Worm (Caenorhabditis elegans) whole organism, L4 larva: ENCODE measurements around the gene AH10.2.

Experiments
- D1046.2 ChIP-seq: fragments of 200-800 bp; sonication (Bioruptor generic); IDR thresholded peaks from 2 replicates; pipeline ENCODE4 v1.3.6; 2022; ENCODE audit warnings: missing genetic modification characterization, missing compliant biosample characterization
- F37D6.2 ChIP-seq: sonication (generic microtip); optimal IDR thresholded peaks from 2 replicates; lab custom pipeline; 2016; ENCODE audit warnings: mild to moderate bottlenecking, missing genetic modification characterization, missing compliant biosample characterization
- R02D3.7 ChIP-seq: fragments of 150-350 bp; sonication (generic microtip); optimal IDR thresholded peaks from 3 replicates; lab custom pipeline; 2014; ENCODE audit warnings: missing biosample characterization, missing genetic modification characterization
- T26A8.4 ChIP-seq: fragments of 200-800 bp; sonication (Bioruptor generic); IDR thresholded peaks from 2 replicates; pipeline ENCODE4 v1.3.6; 2022; ENCODE audit warnings: missing genetic modification characterization, missing compliant biosample characterization
- Y105C5A.15 ChIP-seq: fragments of 200-800 bp; sonication (Bioruptor generic); IDR thresholded peaks from 2 replicates; pipeline ENCODE4 v1.3.6; 2022; ENCODE audit warnings: missing genetic modification characterization, missing compliant biosample characterization
- Y48G9A.11 ChIP-seq: fragments of 200-800 bp; sonication (Bioruptor generic); IDR thresholded peaks from 2 replicates; pipeline ENCODE4 v1.3.6; 2022; ENCODE audit warnings: missing genetic modification reagents, missing genetic modification characterization, missing compliant biosample characterization
- Y5F2A.4 ChIP-seq: fragments of 200-800 bp; sonication (Bioruptor generic); optimal IDR thresholded peaks from 2 replicates; lab custom pipeline; 2018; ENCODE audit warnings: mild to moderate bottlenecking, missing genetic modification characterization, missing compliant biosample characterization
- ZK337.2 ChIP-seq: fragments of 200-800 bp; sonication (Bioruptor generic); IDR thresholded peaks from 2 replicates; pipeline ENCODE4 v1.3.6; 2022; ENCODE audit warnings: missing genetic modification reagents, missing genetic modification characterization, missing compliant biosample characterization
- aha-1 ChIP-seq: fragments of 150-350 bp; peaks from one replicate; lab custom pipeline; 2014; ENCODE audit warnings: missing biosample characterization, missing genetic modification characterization
- aly-2 ChIP-seq: sonication (generic microtip); optimal IDR thresholded peaks from 2 replicates; lab custom pipeline; 2018; ENCODE audit warnings: missing biosample characterization, missing genetic modification characterization
- ceh-28 ChIP-seq: fragments of 150-350 bp; optimal IDR thresholded peaks from 2 replicates; lab custom pipeline; 2014; ENCODE audit warnings: missing biosample characterization, missing genetic modification reagents, missing genetic modification characterization
- ceh-82 ChIP-seq: sonication (generic microtip); optimal IDR thresholded peaks from 2 replicates; lab custom pipeline; 2017; ENCODE audit warnings: missing biosample characterization, missing genetic modification characterization
- daf-16 ChIP-seq, 3 experiments: sonication (generic microtip); optimal IDR thresholded peaks; 2 replicates each; lab custom pipeline; 2016 to 2017; ENCODE audit warnings: missing genetic modification characterization in 3 of 3, missing genetic modification reagents in 3 of 3, mild to moderate bottlenecking in 2 of 3, missing compliant biosample characterization in 2 of 3, missing biosample characterization in 1 of 3, moderate library complexity in 1 of 3
- dmd-6 ChIP-seq: fragments of 200-800 bp; sonication (Bioruptor generic); IDR thresholded peaks from 2 replicates; pipeline ENCODE4 v1.3.6; 2022; ENCODE audit warnings: missing genetic modification reagents, missing genetic modification characterization, missing compliant biosample characterization
- dpl-1 ChIP-seq: fragments of 150-350 bp; optimal IDR thresholded peaks from 2 replicates; lab custom pipeline; 2014; ENCODE audit warnings: missing biosample characterization, missing genetic modification reagents, missing genetic modification characterization
- dve-1 ChIP-seq: sonication (generic microtip); optimal IDR thresholded peaks from 2 replicates; lab custom pipeline; 2017; ENCODE audit warnings: antibody characterized with exemption, mild to moderate bottlenecking, missing genetic modification characterization, missing compliant biosample characterization; ENCODE audit not compliant: insufficient read depth
- egl-27 ChIP-seq: sonication (generic microtip); optimal IDR thresholded peaks from 3 replicates; lab custom pipeline; 2017; ENCODE audit warnings: missing biosample characterization, missing genetic modification reagents, missing genetic modification characterization
- egl-43 ChIP-seq: fragments of 200-800 bp; sonication (Bioruptor generic); IDR thresholded peaks from 2 replicates; pipeline ENCODE4 v1.3.6; 2022; ENCODE audit warnings: missing genetic modification reagents, missing genetic modification characterization, missing compliant biosample characterization
- fos-1 ChIP-seq: fragments of 150-350 bp; optimal IDR thresholded peaks from 2 replicates; lab custom pipeline; 2014; ENCODE audit warnings: missing biosample characterization, missing genetic modification characterization
- gei-8 ChIP-seq: fragments of 200-800 bp; sonication (Bioruptor generic); optimal IDR thresholded peaks from 2 replicates; lab custom pipeline; 2018; ENCODE audit warnings: mild to moderate bottlenecking, missing genetic modification characterization, missing compliant biosample characterization
- hlh-11 ChIP-seq: fragments of 200-800 bp; sonication (Bioruptor generic); optimal IDR thresholded peaks from 2 replicates; lab custom pipeline; 2018; ENCODE audit warnings: mild to moderate bottlenecking, missing genetic modification characterization, missing compliant biosample characterization
- hmg-1.1 ChIP-seq: fragments of 200-800 bp; sonication (Bioruptor generic); IDR thresholded peaks from 2 replicates; pipeline ENCODE4 v1.3.6; 2022; ENCODE audit warnings: missing genetic modification reagents, missing genetic modification characterization, missing compliant biosample characterization
- jun-1 ChIP-seq: fragments of 150-350 bp; optimal IDR thresholded peaks from 2 replicates; lab custom pipeline; 2014; ENCODE audit warnings: missing biosample characterization, missing genetic modification reagents, missing genetic modification characterization
- lim-7 ChIP-seq: fragments of 200-800 bp; sonication (Bioruptor generic); IDR thresholded peaks from 2 replicates; pipeline ENCODE4 v1.3.6; 2022; ENCODE audit warnings: missing genetic modification characterization, missing compliant biosample characterization
- madf-9 ChIP-seq: fragments of 200-800 bp; sonication (Bioruptor generic); conservative IDR thresholded peaks from 2 replicates; pipeline ENCODE4 v1.3.6; 2022; ENCODE audit warnings: missing genetic modification reagents, missing genetic modification characterization, missing compliant biosample characterization
- mdl-1 ChIP-seq, 2 experiments: fragments of 150-350 bp in 1 of 2; sonication (generic microtip) in 1 of 2; optimal IDR thresholded peaks; 2 replicates each; lab custom pipeline; 2014 to 2017; ENCODE audit warnings: missing biosample characterization in 2 of 2, missing genetic modification characterization in 2 of 2
- mxl-3 ChIP-seq: fragments of 200-800 bp; sonication (Bioruptor generic); optimal IDR thresholded peaks from 2 replicates; lab custom pipeline; 2018; ENCODE audit warnings: mild to moderate bottlenecking, missing genetic modification characterization, missing compliant biosample characterization
- nhr-28 ChIP-seq: fragments of 150-350 bp; optimal IDR thresholded peaks from 2 replicates; lab custom pipeline; 2014; ENCODE audit warnings: missing biosample characterization, missing genetic modification characterization
- pqm-1 ChIP-seq: sonication (generic microtip); optimal IDR thresholded peaks from 2 replicates; lab custom pipeline; 2017; ENCODE audit warnings: missing biosample characterization, missing genetic modification characterization
- sdz-12 ChIP-seq: fragments of 200-800 bp; sonication (Bioruptor generic); optimal IDR thresholded peaks from 2 replicates; lab custom pipeline; 2018; ENCODE audit warnings: mild to moderate bottlenecking, missing genetic modification characterization, missing compliant biosample characterization
- skn-1 ChIP-seq: fragments of 150-350 bp; optimal IDR thresholded peaks from 2 replicates; lab custom pipeline; 2014; ENCODE audit warnings: missing biosample characterization, missing genetic modification characterization
- snpc-1.2 ChIP-seq: fragments of 200-800 bp; sonication (Bioruptor generic); IDR thresholded peaks from 2 replicates; pipeline ENCODE4 v1.3.6; 2022; ENCODE audit warnings: missing genetic modification reagents, missing genetic modification characterization, missing compliant biosample characterization
- snpc-4 ChIP-seq: fragments of 150-350 bp; optimal IDR thresholded peaks from 2 replicates; lab custom pipeline; 2014; ENCODE audit warnings: missing biosample characterization, missing genetic modification characterization
- spr-3 ChIP-seq: fragments of 200-800 bp; sonication (Bioruptor generic); optimal IDR thresholded peaks from 2 replicates; lab custom pipeline; 2018; ENCODE audit warnings: mild to moderate bottlenecking, missing genetic modification characterization, missing compliant biosample characterization
- tag-97 ChIP-seq: fragments of 200-800 bp; sonication (Bioruptor generic); IDR thresholded peaks from 2 replicates; pipeline ENCODE4 v1.3.6; 2022; ENCODE audit warnings: missing genetic modification characterization, missing compliant biosample characterization
- unc-62 ChIP-seq, 3 experiments: fragments of 150-350 bp in 1 of 3; sonication (generic microtip); optimal IDR thresholded peaks in 2 of 3; peaks in 1 of 3; 1 replicate in 1 of 3; 2 replicates in 2 of 3; lab custom pipeline; 2014 to 2017; ENCODE audit warnings: missing biosample characterization in 3 of 3, missing genetic modification characterization in 3 of 3, missing genetic modification reagents in 3 of 3, missing genotype in 1 of 3
- zag-1 ChIP-seq: fragments of 150-350 bp; optimal IDR thresholded peaks from 2 replicates; lab custom pipeline; 2014; ENCODE audit warnings: missing biosample characterization, missing genetic modification characterization
- zfp-3 ChIP-seq: fragments of 200-800 bp; sonication (Bioruptor generic); conservative IDR thresholded peaks from 2 replicates; pipeline ENCODE4 v1.3.6; 2022; ENCODE audit warnings: missing genetic modification reagents, missing genetic modification characterization, missing compliant biosample characterization
- ztf-11 ChIP-seq: fragments of 150-350 bp; optimal IDR thresholded peaks from 2 replicates; lab custom pipeline; 2014; ENCODE audit warnings: missing biosample characterization, missing genetic modification characterization
- ztf-7 ChIP-seq: fragments of 150-350 bp; optimal IDR thresholded peaks from 2 replicates; lab custom pipeline; 2014; ENCODE audit warnings: missing biosample characterization, missing genetic modification characterization

The AH10.2 gene

ce11 chrV:14175216-14175615 is 18.6 kb downstream of the AH10.2 start, which contains the start of gene cest-2.2:
TSS of gene cest-2.2 (minus strand) at chrV:14175355.
- TF ChIP-seq pqm-1 (tag; lab: Kevin White, UChicago), result peak; percentile 27
- TF ChIP-seq daf-16 (GFP tag; optimal IDR thresholded peaks at IDR 0.05; lab: Kevin White, UChicago), result no peak
- TF ChIP-seq daf-16 (tag; optimal IDR thresholded peaks at IDR 0.05; lab: Kevin White, UChicago), result peak; percentile 62
- no peak for TF ChIP-seq spr-3 (GFP tag; lab: Kevin White, UChicago)
- peak; percentile 51 for TF ChIP-seq nhr-28 (tag; lab: Kevin White, UChicago)
- peak; percentile 55 for TF ChIP-seq aha-1 (tag; lab: Kevin White, UChicago)
- TF ChIP-seq lim-7 (GFP tag; lab: Robert Waterston, UW), result no peak
- TF ChIP-seq dmd-6 (GFP tag; lab: Robert Waterston, UW), result 0 out of 2 replicates have a peak, but pooled peaks have one; percentile 14
- peak; percentile 36 for TF ChIP-seq dve-1 (tag; lab: Kevin White, UChicago)

ce11 chrV:14176572-14176971 is 20.0 kb downstream of the AH10.2 start:
- TF ChIP-seq dve-1 (tag; lab: Kevin White, UChicago) (no peak), zag-1 (no peak), ceh-82 (tag; lab: Kevin White, UChicago) (no peak), sdz-12 (GFP tag; lab: Kevin White, UChicago) (no peak), snpc-4 (no peak), unc-62 (GFP tag; optimal IDR thresholded peaks at IDR 0.05 in 1 of 2; lab: Kevin White, UChicago) (peak in 1 of 2 experiments; percentile 92), unc-62 (tag; optimal IDR thresholded peaks at IDR 0.05; lab: Kevin White, UChicago) (no peak), egl-43 (no peak), snpc-1.2 (GFP tag; lab: Robert Waterston, UW) (no peak)

ce11 chrV:14177657-14178129 is 21.1 kb downstream of the AH10.2 start, which contains the start of gene ceh-74:
TSS of gene ceh-74 (plus strand) at chrV:14178079.
- TF ChIP-seq T26A8.4 (no peak), egl-27 (no peak), mdl-1 (tag; optimal IDR thresholded peaks at IDR 0.05; lab: Kevin White, UChicago) (no peak), aha-1 (tag; lab: Kevin White, UChicago) (peak; percentile 93), ztf-11 (no peak), fos-1 (no peak), egl-43 (no peak), dpl-1 (peak; percentile 10), hmg-1.1 (GFP tag; lab: Robert Waterston, UW) (peak; percentile 57), hlh-11 (tag; lab: Kevin White, UChicago) (peak; percentile 9), gei-8 (GFP tag; lab: Kevin White, UChicago) (no peak), F37D6.2 (no peak)

- TF ChIP-seq aha-1 (tag; lab: Kevin White, UChicago) (peak; percentile 24), ZK337.2 (GFP tag; lab: Robert Waterston, UW) (no peak)
Measured at ce11 chrV:14179947-14180346, 23.4 kb downstream of the AH10.2 start, which contains the start of gene ZC376.8. TSS of gene ZC376.8 (plus strand) at chrV:14180247.

ce11 chrV:14182860-14183259 is 26.3 kb downstream of the AH10.2 start, which contains the start of gene cest-2.3:
TSS of gene cest-2.3 (minus strand) at chrV:14182960.
- TF ChIP-seq zfp-3, result no peak
- TF ChIP-seq Y105C5A.15 (GFP tag; lab: Robert Waterston, UW), result no peak
- TF ChIP-seq egl-43, result no peak
- TF ChIP-seq madf-9 (GFP tag; lab: Robert Waterston, UW), result no peak
- TF ChIP-seq ceh-28 (tag; lab: Kevin White, UChicago), result no peak
- TF ChIP-seq aha-1 (tag; lab: Kevin White, UChicago), result peak; percentile 3
- no peak for TF ChIP-seq skn-1 (tag; lab: Kevin White, UChicago)
- TF ChIP-seq, all 104 proteins: peak for 1

ce11 chrV:14185438-14185837 is 28.9 kb downstream of the AH10.2 start, which contains the start of the genes trm-1 and ints-2:
TSS of gene trm-1 (minus strand) at chrV:14185612.
TSS of gene ints-2 (plus strand) at chrV:14185686.
- no peak for TF ChIP-seq lim-7 (GFP tag; lab: Robert Waterston, UW)
- TF ChIP-seq ztf-7, result no peak
- no peak for TF ChIP-seq Y5F2A.4 (GFP tag; lab: Kevin White, UChicago)
- TF ChIP-seq hmg-1.1 (GFP tag; lab: Robert Waterston, UW), result peak; percentile 38; the same call in 1 of the 2 replicates
- no peak for TF ChIP-seq ZK337.2 (GFP tag; lab: Robert Waterston, UW)
- TF ChIP-seq jun-1, result no peak
- TF ChIP-seq tag-97 (GFP tag; lab: Robert Waterston, UW), result no peak
- no peak for TF ChIP-seq aly-2
- TF ChIP-seq D1046.2 (GFP tag; lab: Robert Waterston, UW), result no peak
- TF ChIP-seq R02D3.7 (tag; lab: Kevin White, UChicago), result no peak
- TF ChIP-seq hlh-11 (tag; lab: Kevin White, UChicago), result no peak
- no peak for TF ChIP-seq Y48G9A.11
- TF ChIP-seq zfp-3, result no peak
- TF ChIP-seq egl-43, result no peak
- no peak for TF ChIP-seq aha-1 (tag; lab: Kevin White, UChicago)
- peak; percentile 66 for TF ChIP-seq dpl-1
- no peak for TF ChIP-seq F37D6.2
- peak; percentile 28 for TF ChIP-seq nhr-28 (tag; lab: Kevin White, UChicago)
- no peak for TF ChIP-seq mxl-3 (GFP tag; lab: Kevin White, UChicago)
- no peak for TF ChIP-seq mdl-1 (tag; optimal IDR thresholded peaks at IDR 0.05; lab: Kevin White, UChicago)
